Worm (Caenorhabditis elegans) whole organism, L1 larva: ENCODE measurements around the gene C08B6.6.

ENCODE experiments used
- C04F5.9 ChIP-seq: sonication (generic microtip); optimal IDR thresholded peaks from 2 replicates; lab custom pipeline; 2016; ENCODE audit warnings: missing genetic modification characterization, missing compliant biosample characterization
- ceh-88 ChIP-seq: fragments of 200-800 bp; sonication (Bioruptor generic); IDR thresholded peaks from 2 replicates; pipeline ENCODE4 v1.3.6; 2022; ENCODE audit warnings: missing genetic modification characterization, missing compliant biosample characterization
- ces-1 ChIP-seq: fragments of 150-350 bp; optimal IDR thresholded peaks from 2 replicates; lab custom pipeline; 2014; ENCODE audit warnings: missing biosample characterization, missing genetic modification reagents, missing genetic modification characterization
- lin-39 ChIP-seq: fragments of 150-350 bp; optimal IDR thresholded peaks from 2 replicates; lab custom pipeline; 2014; ENCODE audit warnings: missing biosample characterization, missing genetic modification reagents, missing genetic modification characterization
- nhr-90 ChIP-seq: sonication (generic microtip); optimal IDR thresholded peaks from 2 replicates; lab custom pipeline; 2016; ENCODE audit warnings: mild to moderate bottlenecking, missing genetic modification characterization, missing compliant biosample characterization; ENCODE audit not compliant: poor library complexity
- sup-37 ChIP-seq: fragments of 200-800 bp; sonication (Bioruptor generic); optimal IDR thresholded peaks from 2 replicates; lab custom pipeline; 2018; ENCODE audit warnings: mild to moderate bottlenecking, missing genetic modification characterization, missing compliant biosample characterization
- swsn-7 ChIP-seq: sonication (generic microtip); optimal IDR thresholded peaks from 2 replicates; lab custom pipeline; 2016; ENCODE audit warnings: missing genetic modification characterization, missing compliant biosample characterization

- TF ChIP-seq C04F5.9 (tag; lab: Kevin White, UChicago), result no peak
- TF ChIP-seq sup-37 (GFP tag; lab: Kevin White, UChicago), result no peak
- no peak for TF ChIP-seq lin-39 (tag; lab: Kevin White, UChicago)
- TF ChIP-seq swsn-7 (tag; lab: Kevin White, UChicago), result no peak
- TF ChIP-seq nhr-90, result no peak
- no peak for TF ChIP-seq ceh-88 (GFP tag; lab: Robert Waterston, UW)
- TF ChIP-seq ces-1 (GFP tag; lab: Kevin White, UChicago), result no peak
These were observed 38.6 kb upstream of the C08B6.6 start, which contains the start of gene R04B5.6 for ce11 chrV:10084864-10085263.
